Worm (Caenorhabditis elegans) whole organism, L3 larva: ENCODE results near the gene srlf-29.
"Not testable (repeated sequence)": the region's sequence is repeated elsewhere in the genome, so short reads cannot be mapped to it uniquely, and the experiment has no call there.

Experiments used
- ZK546.5 ChIP-seq: sonication (generic microtip); optimal IDR thresholded peaks from 2 replicates; lab custom pipeline; 2017; ENCODE audit warnings: missing biosample characterization, missing genetic modification characterization
- aly-2 ChIP-seq: fragments of 150-350 bp; optimal IDR thresholded peaks from 2 replicates; lab custom pipeline; 2014; ENCODE audit warnings: missing biosample characterization, missing genetic modification characterization
- ceh-82 ChIP-seq: fragments of 150-350 bp; optimal IDR thresholded peaks from 2 replicates; lab custom pipeline; 2014; ENCODE audit warnings: missing biosample characterization, missing genetic modification characterization
- daf-12 ChIP-seq: fragments of 150-350 bp; optimal IDR thresholded peaks from 2 replicates; lab custom pipeline; 2014; ENCODE audit warnings: missing biosample characterization, missing genetic modification reagents, missing genetic modification characterization
- egl-27 ChIP-seq: sonication (generic microtip); optimal IDR thresholded peaks from 4 replicates; lab custom pipeline; 2017; ENCODE audit warnings: missing biosample characterization, missing genetic modification reagents, missing genetic modification characterization
- egl-5 ChIP-seq: fragments of 150-350 bp; optimal IDR thresholded peaks from 2 replicates; lab custom pipeline; 2017; ENCODE audit warnings: missing biosample characterization, missing genetic modification reagents, missing genetic modification characterization, inconsistent platforms
- elt-2 ChIP-seq: sonication (generic microtip); optimal IDR thresholded peaks from 2 replicates; lab custom pipeline; 2016; ENCODE audit warnings: missing genetic modification reagents, mild to moderate bottlenecking, missing genetic modification characterization, missing compliant biosample characterization
- elt-3 ChIP-seq, 3 experiments: fragments of 150-350 bp in 1 of 3; sonication (generic microtip) in 2 of 3; optimal IDR thresholded peaks; 2 replicates in 2 of 3; 4 replicates in 1 of 3; lab custom pipeline; 2014 to 2017; ENCODE audit warnings: missing biosample characterization in 3 of 3, missing genetic modification characterization in 3 of 3
- fkh-10 ChIP-seq: sonication (generic microtip); optimal IDR thresholded peaks from 2 replicates; lab custom pipeline; 2017; ENCODE audit warnings: missing biosample characterization, missing genetic modification reagents, missing genetic modification characterization
- fkh-2 ChIP-seq: fragments of 150-350 bp; optimal IDR thresholded peaks from 2 replicates; lab custom pipeline; 2014; ENCODE audit warnings: missing biosample characterization, missing genetic modification reagents, missing genetic modification characterization
- hmg-11 ChIP-seq: sonication (generic microtip); optimal IDR thresholded peaks from 2 replicates; lab custom pipeline; 2016; ENCODE audit warnings: missing genetic modification characterization, missing compliant biosample characterization
- jun-1 ChIP-seq: fragments of 150-350 bp; optimal IDR thresholded peaks from 2 replicates; lab custom pipeline; 2014; ENCODE audit warnings: missing biosample characterization, missing genetic modification reagents, missing genetic modification characterization
- lin-39 ChIP-seq: fragments of 150-350 bp; optimal IDR thresholded peaks from 2 replicates; lab custom pipeline; 2018; ENCODE audit warnings: missing biosample characterization, missing genetic modification reagents, missing genetic modification characterization
- lsy-12 ChIP-seq: sonication (generic microtip); optimal IDR thresholded peaks from 2 replicates; lab custom pipeline; 2016; ENCODE audit warnings: mild to moderate bottlenecking, missing genetic modification characterization, missing compliant biosample characterization
- mdl-1 ChIP-seq: fragments of 150-350 bp; optimal IDR thresholded peaks from 2 replicates; lab custom pipeline; 2014; ENCODE audit warnings: missing biosample characterization, missing genetic modification characterization
- mml-1 ChIP-seq: fragments of 150-350 bp; sonication (generic microtip); optimal IDR thresholded peaks from 3 replicates; lab custom pipeline; 2014; ENCODE audit warnings: missing biosample characterization, missing genetic modification characterization
- nfya-1 ChIP-seq: sonication (generic microtip); optimal IDR thresholded peaks from 2 replicates; lab custom pipeline; 2017; ENCODE audit warnings: missing genetic modification characterization, mild to moderate bottlenecking, missing compliant biosample characterization, antibody characterized with exemption, moderate library complexity; ENCODE audit not compliant: insufficient read depth
- nhr-11 ChIP-seq: fragments of 150-350 bp; optimal IDR thresholded peaks from 2 replicates; lab custom pipeline; 2014; ENCODE audit warnings: missing biosample characterization, missing genetic modification characterization
- nhr-12 ChIP-seq: fragments of 150-350 bp; optimal IDR thresholded peaks from 2 replicates; lab custom pipeline; 2014; ENCODE audit warnings: missing biosample characterization, missing genetic modification characterization
- nhr-23 ChIP-seq: fragments of 150-350 bp; optimal IDR thresholded peaks from 2 replicates; lab custom pipeline; 2014; ENCODE audit warnings: missing biosample characterization, missing genetic modification reagents, missing genetic modification characterization
- nhr-25 ChIP-seq: sonication (generic microtip); optimal IDR thresholded peaks from 2 replicates; lab custom pipeline; 2017; ENCODE audit warnings: missing biosample characterization, missing genetic modification characterization
- nhr-28 ChIP-seq: fragments of 150-350 bp; optimal IDR thresholded peaks from 2 replicates; lab custom pipeline; 2014; ENCODE audit warnings: missing biosample characterization, missing genetic modification characterization
- nhr-67 ChIP-seq: fragments of 150-350 bp; optimal IDR thresholded peaks from 2 replicates; lab custom pipeline; 2014; ENCODE audit warnings: missing biosample characterization, missing genetic modification characterization
- nhr-76 ChIP-seq: fragments of 150-350 bp; sonication (generic microtip); optimal IDR thresholded peaks from 5 replicates; lab custom pipeline; 2014; ENCODE audit warnings: missing biosample characterization, missing genetic modification characterization
- nhr-77 ChIP-seq: fragments of 150-350 bp; optimal IDR thresholded peaks from 2 replicates; lab custom pipeline; 2014; ENCODE audit warnings: missing biosample characterization, missing genetic modification characterization
- pha-4 ChIP-seq: fragments of 150-350 bp; optimal IDR thresholded peaks from 2 replicates; lab custom pipeline; 2014; ENCODE audit warnings: missing biosample characterization, missing genetic modification reagents, missing genetic modification characterization
- pqm-1 ChIP-seq: fragments of 150-350 bp; optimal IDR thresholded peaks from 2 replicates; lab custom pipeline; 2017; ENCODE audit warnings: missing biosample characterization, missing genetic modification characterization, inconsistent platforms
- snpc-4 ChIP-seq: fragments of 150-350 bp; optimal IDR thresholded peaks from 2 replicates; lab custom pipeline; 2014; ENCODE audit warnings: missing biosample characterization, missing genetic modification characterization
- unc-62 ChIP-seq: fragments of 150-350 bp; sonication (generic microtip); optimal IDR thresholded peaks from 4 replicates; lab custom pipeline; 2014; ENCODE audit warnings: missing biosample characterization, missing genetic modification reagents, missing genetic modification characterization
- zag-1 ChIP-seq: fragments of 150-350 bp; optimal IDR thresholded peaks from 2 replicates; lab custom pipeline; 2014; ENCODE audit warnings: missing biosample characterization, missing genetic modification characterization
- ztf-4 ChIP-seq: fragments of 150-350 bp; optimal IDR thresholded peaks from 2 replicates; lab custom pipeline; 2014; ENCODE audit warnings: missing biosample characterization, missing genetic modification characterization

srlf-29 gene

DNA sequence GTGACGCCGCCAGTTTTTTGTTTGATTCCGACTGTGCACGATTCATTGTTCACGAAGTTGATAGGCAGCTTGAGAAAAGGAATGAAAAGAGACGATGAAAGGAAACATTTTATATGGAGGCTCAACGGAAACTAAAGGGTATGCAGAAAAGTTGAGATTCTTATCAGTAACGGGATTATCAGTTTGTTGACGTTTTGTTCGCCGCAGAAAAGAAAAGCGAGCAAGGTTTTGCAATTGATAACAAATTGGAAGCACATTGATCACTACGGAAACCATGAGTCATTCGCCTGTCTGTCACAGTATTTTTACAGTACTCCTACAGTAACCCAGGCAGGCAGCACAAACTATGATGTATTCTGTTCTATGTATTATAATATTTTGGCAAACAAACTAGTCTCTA lies 30.2 kb upstream of the srlf-29 start:
- no peak for TF ChIP-seq ceh-82 (tag; lab: Kevin White, UChicago)
- TF ChIP-seq aly-2 (tag; lab: Kevin White, UChicago): no peak
- TF ChIP-seq ZK546.5 (tag; lab: Kevin White, UChicago): no peak
- peak; percentile 47 for TF ChIP-seq pqm-1
- peak; percentile 70 for TF ChIP-seq elt-2 (tag; lab: Kevin White, UChicago)

DNA sequence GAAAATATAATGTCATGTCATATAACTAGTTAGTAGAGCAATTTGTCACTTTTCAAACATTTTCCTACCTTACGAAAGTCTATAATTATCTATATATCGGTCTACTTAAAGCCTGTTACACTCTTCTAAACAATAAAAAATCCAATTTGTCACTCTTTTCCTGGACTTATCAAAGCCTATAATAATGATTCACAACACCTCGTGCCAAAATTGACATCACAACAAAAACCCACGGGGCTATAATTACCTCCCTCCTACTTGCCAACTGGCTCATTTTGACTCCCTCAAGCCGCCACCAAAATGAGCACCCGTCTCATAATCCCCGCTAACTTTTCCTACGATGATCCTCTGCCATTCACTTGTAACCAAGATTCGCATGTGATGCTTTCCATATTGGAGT lies 29.7 kb upstream of the srlf-29 start, which contains the start of gene srg-20:
TSS of gene srg-20 (plus strand) at position 301 of the 400 bp plus-strand sequence.
- TF ChIP-seq nhr-28 (tag; lab: Kevin White, UChicago); nfya-1; hmg-11 (tag; lab: Kevin White, UChicago): not testable (repeated sequence)

DNA sequence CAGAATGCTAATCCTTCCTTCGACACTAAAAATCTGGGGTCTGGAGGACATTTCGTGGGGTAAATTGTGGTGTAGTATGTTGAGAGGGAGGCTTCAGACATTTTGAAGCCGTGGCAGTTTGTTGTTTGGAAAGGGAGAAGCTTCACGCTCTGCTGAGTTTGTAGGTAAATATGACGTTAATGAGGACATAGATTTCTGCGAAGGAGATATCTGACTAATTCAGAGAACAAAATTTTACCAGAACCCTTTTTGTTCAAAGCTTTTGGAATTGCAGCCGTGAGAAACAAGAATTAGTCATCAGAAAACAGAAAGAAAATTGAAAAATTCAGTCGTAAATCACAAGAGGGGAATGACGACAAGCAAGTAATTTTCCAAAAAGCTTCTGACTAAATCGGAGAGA lies 25.6 kb upstream of the srlf-29 start, which contains the start of gene srh-72:
TSS of gene srh-72 (minus strand) at position 101 of the 400 bp plus-strand sequence.
- no peak for TF ChIP-seq nhr-11 (tag; lab: Kevin White, UChicago)
- TF ChIP-seq daf-12: no peak
- TF ChIP-seq ceh-82 (tag; lab: Kevin White, UChicago): no peak
- no peak for TF ChIP-seq nhr-25 (tag; lab: Kevin White, UChicago)

DNA sequence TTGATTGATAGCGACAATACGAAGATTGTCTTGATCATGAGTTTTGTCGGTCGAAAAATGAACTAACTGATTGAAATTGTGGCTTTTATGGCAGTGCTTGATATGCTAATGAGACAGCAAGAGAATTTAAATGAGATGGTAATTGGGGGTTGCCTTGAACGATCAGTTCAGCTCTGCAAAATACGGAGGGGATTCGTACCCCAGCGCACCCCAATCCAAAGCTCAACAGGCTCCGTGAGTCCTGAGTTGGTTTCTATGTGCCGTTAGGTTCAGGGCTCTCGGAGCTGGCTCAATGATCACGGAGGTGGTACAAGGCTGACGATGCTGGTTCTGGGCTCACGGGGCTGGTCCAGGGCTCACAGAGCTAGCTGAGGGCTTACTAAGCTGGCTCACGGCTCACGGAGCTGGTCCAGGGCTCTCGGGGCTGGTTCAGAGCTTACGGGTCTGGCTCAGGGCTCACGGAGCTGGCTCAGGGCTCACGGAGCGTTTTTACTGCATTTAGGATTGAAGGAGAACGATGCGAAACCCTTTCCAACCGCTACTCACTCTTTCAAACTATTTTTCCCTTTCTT lies 21.3 kb upstream of the srlf-29 start, which contains the start of gene ZC204.6:
TSS of gene ZC204.6 (minus strand) at position 51 of the 572 bp plus-strand sequence.
- TF ChIP-seq ZK546.5 (tag; lab: Kevin White, UChicago) (no peak), mdl-1 (tag; lab: Kevin White, UChicago) (no peak), nhr-67 (tag; lab: Kevin White, UChicago) (no peak), nhr-12 (tag; lab: Kevin White, UChicago) (no peak), nhr-25 (tag; lab: Kevin White, UChicago) (no peak), lin-39 (tag; lab: Kevin White, UChicago) (no peak), ztf-4 (tag; lab: Kevin White, UChicago) (no peak), nhr-23 (tag; lab: Kevin White, UChicago) (no peak), mml-1 (tag; lab: Kevin White, UChicago) (no peak), nhr-77 (tag; lab: Kevin White, UChicago) (no peak), fkh-2 (tag; lab: Kevin White, UChicago) (no peak), hmg-11 (tag; lab: Kevin White, UChicago) (no peak), jun-1 (no peak), egl-27 (no peak), elt-3 (tag; optimal IDR thresholded peaks at IDR 0.05; lab: Kevin White, UChicago) (no peak), ceh-82 (tag; lab: Kevin White, UChicago) (no peak)
- TF ChIP-seq, all 47 proteins: peak for 0

DNA sequence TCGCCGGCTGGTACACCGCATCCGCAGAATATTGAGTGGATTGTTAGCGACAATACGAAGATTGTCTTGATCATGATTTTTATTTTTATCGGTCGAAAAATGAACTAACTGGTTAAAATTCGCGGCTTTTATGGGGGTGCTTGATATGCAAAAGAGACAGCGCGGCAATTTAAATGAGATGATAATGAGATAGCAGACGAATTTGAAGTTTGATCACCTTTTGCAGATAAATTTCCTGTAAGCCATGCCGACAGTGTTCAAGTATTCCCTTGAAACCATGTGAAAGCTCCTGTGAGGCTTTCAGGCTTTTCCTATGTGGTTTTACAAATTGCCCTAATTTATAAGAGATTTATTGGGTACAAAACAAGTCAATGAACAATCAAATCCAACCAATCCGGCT lies 19.9 kb upstream of the srlf-29 start, which contains the start of gene ZC204.17:
TSS of gene ZC204.17 (minus strand) at position 101 of the 400 bp plus-strand sequence.
- no peak for TF ChIP-seq pqm-1
- no peak for TF ChIP-seq zag-1 (tag; lab: Kevin White, UChicago)
- no peak for TF ChIP-seq lsy-12
- no peak for TF ChIP-seq nhr-11 (tag; lab: Kevin White, UChicago)
- TF ChIP-seq egl-27: no peak

DNA sequence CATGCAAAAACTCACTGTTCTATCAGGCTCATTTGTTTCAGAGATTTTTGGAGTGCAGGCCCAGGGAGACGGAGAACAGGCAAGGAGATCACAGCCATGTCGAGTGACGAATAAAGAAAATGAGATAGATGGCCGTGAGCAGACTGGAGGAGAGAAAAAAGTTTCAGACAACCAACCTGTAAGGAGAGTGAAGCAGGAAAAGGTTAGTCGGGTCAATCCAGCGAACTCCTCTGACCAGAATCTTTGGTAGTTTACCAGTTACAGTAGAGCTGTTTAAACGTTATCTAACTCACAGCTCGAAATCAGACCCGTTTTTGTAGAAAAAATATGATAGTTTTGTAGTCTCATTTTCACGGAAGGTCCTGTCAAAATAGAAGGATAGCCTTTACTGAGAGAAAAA lies 17.4 kb upstream of the srlf-29 start, which contains the start of gene fbxb-21:
TSS of gene fbxb-21 (minus strand) at position 101 of the 400 bp plus-strand sequence.
- TF ChIP-seq fkh-10 (GFP tag; lab: Kevin White, UChicago): peak; percentile 44
- TF ChIP-seq egl-5: no peak
- TF ChIP-seq, all 47 proteins: peak for 1

DNA sequence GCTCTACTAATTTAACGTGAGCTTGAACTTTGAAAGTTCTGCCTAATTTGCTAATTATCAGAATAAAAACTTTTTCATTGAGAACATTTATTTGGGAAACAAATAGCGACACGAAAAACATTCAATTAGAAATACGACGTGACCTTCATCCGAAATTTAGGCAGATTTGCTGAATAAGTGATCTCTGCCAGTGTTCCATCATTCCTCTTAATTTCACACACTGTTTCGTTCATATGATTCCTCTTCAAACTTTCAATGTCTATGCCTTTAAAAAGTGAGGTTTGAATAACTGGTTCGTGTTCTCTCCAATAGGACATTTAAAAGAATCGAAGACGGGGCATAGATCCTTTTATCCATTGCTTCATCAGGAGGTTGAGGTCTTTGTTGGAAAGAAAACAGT lies 15.6 kb upstream of the srlf-29 start, which contains the start of gene fbxb-20:
TSS of gene fbxb-20 (minus strand) at position 101 of the 400 bp plus-strand sequence.
- TF ChIP-seq unc-62 (GFP tag; lab: Kevin White, UChicago) (no peak), mdl-1 (tag; lab: Kevin White, UChicago) (no peak), snpc-4 (no peak), mml-1 (tag; lab: Kevin White, UChicago) (no peak), nhr-76 (tag; lab: Kevin White, UChicago) (no peak), nhr-23 (tag; lab: Kevin White, UChicago) (no peak), pha-4 (tag; lab: Kevin White, UChicago) (no peak)
